Worm (Caenorhabditis elegans): ENCODE results near the gene nlp-101.
A peak's percentile ranks its signal among the peaks of the same experiment; 100 is the strongest.

Gene nlp-101

ce11 chrX:7794306-7794743, 44.4 kb upstream of the nlp-101 start (continued):
- peak; percentile 92 for TF ChIP-seq die-1 (tag; optimal IDR thresholded peaks at IDR 0.05)
- peak; percentile 15 to 37 for TF ChIP-seq let-607 (tag; optimal IDR thresholded peaks at IDR 0.05)
- peak; percentile 18 for TF ChIP-seq nhr-80 (tag; optimal IDR thresholded peaks at IDR 0.05)
- no peak for TF ChIP-seq madf-6 (GFP tag; IDR thresholded peaks at IDR 0.05)
- TF ChIP-seq unc-62 (GFP tag; optimal IDR thresholded peaks at IDR 0.05), result no peak
- TF ChIP-seq Y53G8AR.9 (GFP tag; conservative IDR thresholded peaks at IDR 0.05), result no peak
- TF ChIP-seq atf-7 (tag; optimal IDR thresholded peaks at IDR 0.05), result peak; percentile 13
- TF ChIP-seq ccch-3 (GFP tag; optimal IDR thresholded peaks at IDR 0.05), result no peak
- TF ChIP-seq ZK185.1 (tag; optimal IDR thresholded peaks at IDR 0.05; ENCODE audit: poor library complexity, severe bottlenecking), result peak; percentile 89
- no peak for TF ChIP-seq nhr-120 (GFP tag; IDR thresholded peaks at IDR 0.05)
- no peak for TF ChIP-seq ceh-100 (GFP tag; IDR thresholded peaks at IDR 0.05)
- 0 out of 2 replicates have a peak, but pooled peaks have one; percentile 26 for TF ChIP-seq rcor-1 (GFP tag; IDR thresholded peaks at IDR 0.05)
- TF ChIP-seq D2030.7 (GFP tag; IDR thresholded peaks at IDR 0.05), result peak; percentile 78; the same call in 1 of the 2 replicates
- no peak for TF ChIP-seq aptf-3 (GFP tag; IDR thresholded peaks at IDR 0.05)
- peak; percentile 72 for TF ChIP-seq hmg-1.2 (GFP tag; IDR thresholded peaks at IDR 0.05)
- TF ChIP-seq athp-1 (tag; optimal IDR thresholded peaks at IDR 0.05), result peak; percentile 37
- TF ChIP-seq F22D6.2 (tag; optimal IDR thresholded peaks at IDR 0.05), result peak; percentile 14
- no peak; the same call in 1 of the 2 replicates for TF ChIP-seq mcd-1 (GFP tag; IDR thresholded peaks at IDR 0.05)
- TF ChIP-seq F33H1.4 (GFP tag; IDR thresholded peaks at IDR 0.05), result no peak
- TF ChIP-seq tlf-1 (GFP tag; optimal IDR thresholded peaks at IDR 0.05), result peak; percentile 46
- peak; percentile 62 for TF ChIP-seq madf-10 (tag; optimal IDR thresholded peaks at IDR 0.05)
- no peak for TF ChIP-seq attf-3 (GFP tag; conservative IDR thresholded peaks at IDR 0.05)
- TF ChIP-seq lin-35 (GFP tag; optimal IDR thresholded peaks at IDR 0.05), result peak in 1 of 3 experiments; percentile 59
- TF ChIP-seq egl-18 (GFP tag; IDR thresholded peaks at IDR 0.05), result no peak
- peak; percentile 48 for TF ChIP-seq chd-7 (tag; optimal IDR thresholded peaks at IDR 0.05)
- no peak for TF ChIP-seq F39B2.1 (GFP tag; IDR thresholded peaks at IDR 0.05)
- TF ChIP-seq snpc-4 (GFP tag; optimal IDR thresholded peaks at IDR 0.05), result peak; percentile 67
- TF ChIP-seq snpc-4 (tag; optimal IDR thresholded peaks at IDR 0.05), result peak in 3 of 4 experiments; percentile 14 to 65 (median 53)
- TF ChIP-seq zim-3 (tag; optimal IDR thresholded peaks at IDR 0.05), result peak; percentile 52
- TF ChIP-seq fkh-3 (tag; optimal IDR thresholded peaks at IDR 0.05), result no peak
- peak; percentile 4 to 70 for TF ChIP-seq rec-8 (tag; optimal IDR thresholded peaks at IDR 0.05)
- no peak for TF ChIP-seq sdz-38 (tag; optimal IDR thresholded peaks at IDR 0.05)
- peak; percentile 74 for TF ChIP-seq pbrm-1 (GFP tag; IDR thresholded peaks at IDR 0.05)
- TF ChIP-seq ztf-28 (GFP tag; IDR thresholded peaks at IDR 0.05), result 0 out of 2 replicates have a peak, but pooled peaks have one; percentile 21
- TF ChIP-seq sptf-2 (GFP tag; optimal IDR thresholded peaks at IDR 0.05), result no peak
- TF ChIP-seq lsl-1 (GFP tag; optimal IDR thresholded peaks at IDR 0.05), result no peak
- TF ChIP-seq nfya-2 (GFP tag; IDR thresholded peaks at IDR 0.05), result no peak
- TF ChIP-seq cebp-1 (GFP tag; IDR thresholded peaks at IDR 0.05), result peak; percentile 63; the same call in 1 of the 2 replicates
- peak; percentile 70 for TF ChIP-seq cebp-1 (tag; optimal IDR thresholded peaks at IDR 0.05)
- TF ChIP-seq ekl-4 (GFP tag; IDR thresholded peaks at IDR 0.05), result peak; percentile 63; the same call in 1 of the 2 replicates
- TF ChIP-seq madf-8 (GFP tag; conservative IDR thresholded peaks at IDR 0.05), result no peak
- no peak for TF ChIP-seq F55B11.4 (tag; optimal IDR thresholded peaks at IDR 0.05; ENCODE audit: borderline replicate concordance, insufficient read depth)
- TF ChIP-seq Y53F4B.3 (GFP tag; IDR thresholded peaks at IDR 0.05), result no peak
- peak; percentile 34 for TF ChIP-seq gei-17 (GFP tag; optimal IDR thresholded peaks at IDR 0.05)
- no peak for TF ChIP-seq C17E4.6 (GFP tag; IDR thresholded peaks at IDR 0.05)
- TF ChIP-seq unc-130 (GFP tag; optimal IDR thresholded peaks at IDR 0.05), result no peak
- TF ChIP-seq mel-28 (tag; optimal IDR thresholded peaks at IDR 0.05; ENCODE audit: borderline replicate concordance), result no peak
- TF ChIP-seq lin-54 (GFP tag; optimal IDR thresholded peaks at IDR 0.05), result peak; percentile 25
